Fruit fly (Drosophila melanogaster) whole organism, adult: ENCODE data around the gene CG12024.

Source experiments
- CG11617 ChIP-seq: fragments of 200-800 bp; sonication (Bioruptor generic); optimal IDR thresholded peaks from 2 replicates; lab custom pipeline; 2017; ENCODE audit warnings: mild to moderate bottlenecking, missing biosample characterization, missing genetic modification reagents, missing genetic modification characterization
- CG12768 ChIP-seq: fragments of 200-800 bp; sonication (Bioruptor generic); optimal IDR thresholded peaks from 2 replicates; lab custom pipeline; 2017; ENCODE audit warnings: missing biosample characterization, missing genetic modification characterization, mild to moderate bottlenecking, moderate library complexity, missing genetic modification reagents
- CG7045 ChIP-seq: fragments of 200-800 bp; sonication (Bioruptor generic); optimal IDR thresholded peaks from 2 replicates; lab custom pipeline; 2017; ENCODE audit warnings: missing biosample characterization, mild to moderate bottlenecking, missing genetic modification characterization
- Clk ChIP-seq: fragments of 200-800 bp; sonication (Bioruptor generic); optimal IDR thresholded peaks from 2 replicates; lab custom pipeline; 2017; ENCODE audit warnings: missing biosample characterization, missing genetic modification characterization
- Hr96 ChIP-seq: fragments of 200-800 bp; sonication (Bioruptor generic); optimal IDR thresholded peaks from 2 replicates; lab custom pipeline; 2016; ENCODE audit warnings: missing biosample characterization, missing genetic modification characterization
- cic ChIP-seq: fragments of 200-800 bp; sonication (Bioruptor generic); optimal IDR thresholded peaks from 2 replicates; lab custom pipeline; 2017; ENCODE audit warnings: missing biosample characterization, mild to moderate bottlenecking, missing genetic modification characterization, moderate library complexity
- kay ChIP-seq: fragments of 200-800 bp; sonication (Bioruptor generic); peaks from one replicate; lab custom pipeline; 2016; ENCODE audit warnings: missing biosample characterization, missing genetic modification characterization, borderline replicate concordance
- ovo ChIP-seq: fragments of 200-800 bp; sonication (Bioruptor generic); optimal IDR thresholded peaks from 2 replicates; lab custom pipeline; 2016; ENCODE audit warnings: missing biosample characterization, missing genetic modification characterization
- tj ChIP-seq: fragments of 200-800 bp; sonication (Bioruptor generic); optimal IDR thresholded peaks from 3 replicates; lab custom pipeline; 2017; ENCODE audit warnings: missing biosample characterization, mild to moderate bottlenecking, missing genetic modification characterization, moderate library complexity

- no peak for TF ChIP-seq CG12768 (GFP tag; lab: Kevin White, UChicago)
- no peak for TF ChIP-seq CG11617 (GFP tag; lab: Kevin White, UChicago)
- TF ChIP-seq Clk (GFP tag; lab: Kevin White, UChicago): no peak
- no peak for TF ChIP-seq CG7045 (GFP tag; lab: Kevin White, UChicago)
- no peak for TF ChIP-seq kay (GFP tag; lab: Kevin White, UChicago)
- TF ChIP-seq Hr96: no peak
- no peak for TF ChIP-seq tj
- no peak for TF ChIP-seq ovo
- TF ChIP-seq cic (GFP tag; lab: Kevin White, UChicago): no peak
Observed at dm6 chr3L:1822365-1822764, 34.6 kb upstream of the CG12024 start.
